Worm (Caenorhabditis elegans): ENCODE results near the gene mtss-1.

The mtss-1 gene

ce11 chrIII:8750606-8751005 is 17.5 kb upstream of the mtss-1 start, which contains the start of gene ugtp-1:
Gene ugtp-1, minus strand, starts transcription at chrIII:8750706.
- TF ChIP-seq egl-27 (tag; optimal IDR thresholded peaks at IDR 0.05) (no peak), elt-1 (tag; optimal IDR thresholded peaks at IDR 0.05) (peak; percentile 6), unc-39 (tag; optimal IDR thresholded peaks at IDR 0.05) (no peak)

ce11 chrIII:8754682-8755081 is 13.4 kb upstream of the mtss-1 start, which contains the start of gene tomm-70:
Gene tomm-70, minus strand, starts transcription at chrIII:8754750.
- no peak for TF ChIP-seq zag-1 (tag; optimal IDR thresholded peaks at IDR 0.05)
- no peak for TF ChIP-seq ztf-11 (tag; optimal IDR thresholded peaks at IDR 0.05)
- TF ChIP-seq skn-1 (tag; optimal IDR thresholded peaks at IDR 0.05): no peak
- no peak for TF ChIP-seq pqm-1 (tag; optimal IDR thresholded peaks at IDR 0.05)
- TF ChIP-seq mml-1 (tag; optimal IDR thresholded peaks at IDR 0.05): no peak
- TF ChIP-seq nhr-12 (tag; optimal IDR thresholded peaks at IDR 0.05): no peak
- no peak for TF ChIP-seq nhr-11 (tag; optimal IDR thresholded peaks at IDR 0.05)
- no peak for TF ChIP-seq lin-15B (tag; optimal IDR thresholded peaks at IDR 0.05)
- no peak for TF ChIP-seq daf-12 (tag; optimal IDR thresholded peaks at IDR 0.05)
- no peak for TF ChIP-seq nhr-28 (tag; optimal IDR thresholded peaks at IDR 0.05)
- no peak for TF ChIP-seq sea-2 (GFP tag; optimal IDR thresholded peaks at IDR 0.05)
- no peak for TF ChIP-seq snpc-4 (tag; optimal IDR thresholded peaks at IDR 0.05)
- TF ChIP-seq ztf-4 (tag; optimal IDR thresholded peaks at IDR 0.05): no peak
- TF ChIP-seq R02D3.7 (tag; optimal IDR thresholded peaks at IDR 0.05): peak; percentile 63
- TF ChIP-seq ama-1 (optimal IDR thresholded peaks at IDR 0.05): no peak
- no peak for TF ChIP-seq fkh-2 (tag; optimal IDR thresholded peaks at IDR 0.05)
- no peak for TF ChIP-seq nhr-23 (tag; optimal IDR thresholded peaks at IDR 0.05)
- TF ChIP-seq unc-39 (tag; optimal IDR thresholded peaks at IDR 0.05): no peak
- TF ChIP-seq elt-1 (tag; optimal IDR thresholded peaks at IDR 0.05): no peak
- TF ChIP-seq hmg-11 (tag; optimal IDR thresholded peaks at IDR 0.05): peak; percentile 7
- TF ChIP-seq ceh-28 (tag; optimal IDR thresholded peaks at IDR 0.05): no peak
- TF ChIP-seq jun-1 (tag; optimal IDR thresholded peaks at IDR 0.05): no peak
- no peak for TF ChIP-seq fkh-10 (GFP tag; optimal IDR thresholded peaks at IDR 0.05)
- TF ChIP-seq nhr-67 (tag; optimal IDR thresholded peaks at IDR 0.05): no peak
- TF ChIP-seq nhr-76 (tag; optimal IDR thresholded peaks at IDR 0.05): no peak
- peak; percentile 79 for TF ChIP-seq pha-4 (tag; optimal IDR thresholded peaks at IDR 0.05)
- TF ChIP-seq nhr-77 (tag; optimal IDR thresholded peaks at IDR 0.05): no peak
- no peak for TF ChIP-seq nhr-237 (tag; optimal IDR thresholded peaks at IDR 0.05)
- no peak for TF ChIP-seq egl-27 (tag; optimal IDR thresholded peaks at IDR 0.05)
- TF ChIP-seq egl-5 (tag; optimal IDR thresholded peaks at IDR 0.05): no peak
- TF ChIP-seq elt-3 (tag; optimal IDR thresholded peaks at IDR 0.05): no peak
- no peak for TF ChIP-seq nhr-25 (tag; optimal IDR thresholded peaks at IDR 0.05)
- no peak for TF ChIP-seq ZK546.5 (tag; optimal IDR thresholded peaks at IDR 0.05)
- TF ChIP-seq nfya-1 (tag; optimal IDR thresholded peaks at IDR 0.05; ENCODE audit: insufficient read depth): peak; percentile 18
- no peak for TF ChIP-seq lsy-12 (tag; optimal IDR thresholded peaks at IDR 0.05)
- no peak for TF ChIP-seq ceh-9 (tag; optimal IDR thresholded peaks at IDR 0.05)
- no peak for TF ChIP-seq lin-39 (tag; optimal IDR thresholded peaks at IDR 0.05)
- peak; percentile 26 for TF ChIP-seq elt-2 (tag; optimal IDR thresholded peaks at IDR 0.05)
- no peak for TF ChIP-seq ceh-16 (tag; optimal IDR thresholded peaks at IDR 0.05)

ce11 chrIII:8761040-8761654 is 7.0 kb upstream of the mtss-1 start, which contains the start of gene aak-1:
Gene aak-1, minus strand, starts transcription at chrIII:8761090.
- TF ChIP-seq daf-12 (tag; optimal IDR thresholded peaks at IDR 0.05) (no peak), pha-4 (tag; optimal IDR thresholded peaks at IDR 0.05) (peak; percentile 16), nhr-28 (tag; optimal IDR thresholded peaks at IDR 0.05) (no peak)

ce11 chrIII:8762016-8762415 is 6.1 kb upstream of the mtss-1 start:
- no peak for TF ChIP-seq elt-1 (tag; optimal IDR thresholded peaks at IDR 0.05)
- TF ChIP-seq elt-3 (tag; optimal IDR thresholded peaks at IDR 0.05): no peak
- TF ChIP-seq nhr-67 (tag; optimal IDR thresholded peaks at IDR 0.05): no peak
- no peak for TF ChIP-seq nhr-25 (tag; optimal IDR thresholded peaks at IDR 0.05)
- TF ChIP-seq unc-39 (tag; optimal IDR thresholded peaks at IDR 0.05): no peak
- no peak for TF ChIP-seq lin-39 (tag; optimal IDR thresholded peaks at IDR 0.05)
- TF ChIP-seq nhr-12 (tag; optimal IDR thresholded peaks at IDR 0.05): no peak
